Worm (Caenorhabditis elegans): ENCODE data around the gene prp-19.

prp-19 gene

DNA sequence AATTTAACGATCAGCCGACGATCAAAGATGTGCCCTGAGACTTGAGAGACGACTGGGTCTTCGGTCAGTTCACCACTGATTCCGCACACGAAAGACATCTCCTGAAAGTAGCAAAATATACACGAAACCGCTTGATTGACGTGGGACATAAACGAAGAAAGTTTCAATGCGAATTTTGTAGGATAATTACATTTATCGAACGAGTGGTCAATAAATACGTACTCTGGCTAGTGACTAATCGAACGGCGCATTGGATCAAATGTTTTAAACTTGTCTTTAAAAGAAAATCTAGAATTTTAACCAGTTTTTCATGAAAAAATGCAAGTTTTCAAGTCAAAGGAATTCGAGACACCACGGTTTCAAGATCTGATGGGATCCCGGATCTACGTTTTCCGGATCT lies at the start of gene prp-19:
Gene prp-19 (minus strand): TSS at position 101 of the 400 bp plus-strand sequence.
- TF ChIP-seq mef-2 (tag; optimal IDR thresholded peaks at IDR 0.05) (no peak), ztf-4 (tag; optimal IDR thresholded peaks at IDR 0.05) (no peak), C34B4.2 (tag; optimal IDR thresholded peaks at IDR 0.05) (no peak), sox-4 (tag; optimal IDR thresholded peaks at IDR 0.05) (no peak), hlh-4 (tag; optimal IDR thresholded peaks at IDR 0.05) (no peak), unc-62 (GFP tag; optimal IDR thresholded peaks at IDR 0.05) (no peak), nhr-19 (GFP tag; conservative IDR thresholded peaks at IDR 0.05) (no peak), grh-1 (GFP tag; IDR thresholded peaks at IDR 0.05) (no peak), Y116A8C.19 (tag; optimal IDR thresholded peaks at IDR 0.05; ENCODE audit: borderline replicate concordance) (no peak), fkh-4 (tag; optimal IDR thresholded peaks at IDR 0.05; ENCODE audit: borderline replicate concordance) (no peak), ceh-90 (tag; optimal IDR thresholded peaks at IDR 0.05) (no peak), efl-1 (optimal IDR thresholded peaks at IDR 0.05) (no peak), efl-1 (GFP tag; optimal IDR thresholded peaks at IDR 0.05 in 1 of 2) (no peak), egl-13 (tag; optimal IDR thresholded peaks at IDR 0.05) (no peak), xbp-1 (tag; optimal IDR thresholded peaks at IDR 0.05) (no peak), nhr-237 (tag; optimal IDR thresholded peaks at IDR 0.05) (no peak)

DNA sequence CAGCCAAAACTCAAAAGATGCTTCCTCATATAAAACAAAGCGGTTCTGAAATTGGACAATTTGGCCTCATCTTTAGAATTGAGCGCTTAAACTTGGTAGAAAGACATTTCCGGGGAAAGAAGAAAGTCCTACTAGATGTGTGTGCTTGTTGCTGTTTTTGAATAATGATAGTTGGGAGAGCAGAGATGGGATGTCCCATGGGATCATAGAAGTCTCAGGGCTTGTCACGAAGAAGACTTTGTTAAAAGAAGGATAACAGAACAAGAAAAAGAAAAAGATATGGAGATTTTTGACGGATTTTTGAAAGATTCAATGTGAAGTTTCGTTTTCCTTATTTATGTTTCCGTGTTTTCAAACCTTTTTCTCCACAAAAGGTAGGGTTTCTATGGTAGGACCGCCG lies 46.8 kb upstream of the prp-19 start, which contains the start of gene ZC155.2:
Gene ZC155.2 (plus strand): TSS at position 301 of the 400 bp plus-strand sequence.
- TF ChIP-seq swsn-7 (tag; optimal IDR thresholded peaks at IDR 0.05) = no peak
- no peak for TF ChIP-seq snpc-4 (tag; optimal IDR thresholded peaks at IDR 0.05)
- no peak for TF ChIP-seq nhr-20 (tag; optimal IDR thresholded peaks at IDR 0.05)
- no peak for TF ChIP-seq nhr-12 (tag; optimal IDR thresholded peaks at IDR 0.05)
- TF ChIP-seq fos-1 (tag; optimal IDR thresholded peaks at IDR 0.05) = no peak
- no peak for TF ChIP-seq ces-1 (GFP tag; optimal IDR thresholded peaks at IDR 0.05)
- no peak for TF ChIP-seq mef-2 (tag; optimal IDR thresholded peaks at IDR 0.05)

DNA sequence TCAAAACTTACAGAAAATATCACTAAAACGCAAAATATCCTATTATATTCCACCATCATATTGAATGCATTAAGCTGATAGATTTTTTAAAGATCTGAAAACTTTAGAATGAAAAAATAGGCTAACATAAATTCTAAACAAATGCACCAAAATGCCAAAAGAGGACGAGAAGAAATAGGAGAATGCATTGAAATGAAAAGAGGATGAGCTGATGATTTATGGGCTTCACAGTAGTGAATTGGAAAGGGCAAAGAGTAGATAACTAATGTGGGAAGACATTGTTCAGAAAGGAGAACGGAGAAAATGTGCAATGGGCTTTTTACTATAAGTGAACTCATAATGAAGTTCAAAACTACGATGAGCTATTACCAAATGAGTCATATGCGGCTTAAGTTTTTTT lies 45.7 kb upstream of the prp-19 start, which contains the start of gene cutl-19:
Gene cutl-19 (minus strand): TSS at position 101 of the 400 bp plus-strand sequence.
- TF ChIP-seq elt-2 (tag; optimal IDR thresholded peaks at IDR 0.05) (no peak), ceh-88 (GFP tag; IDR thresholded peaks at IDR 0.05) (no peak), unc-62 (GFP tag; optimal IDR thresholded peaks at IDR 0.05) (no peak), lin-15B (tag; optimal IDR thresholded peaks at IDR 0.05) (no peak), fkh-4 (tag; optimal IDR thresholded peaks at IDR 0.05; ENCODE audit: borderline replicate concordance) (no peak), efl-1 (optimal IDR thresholded peaks at IDR 0.05) (no peak), efl-1 (GFP tag; optimal IDR thresholded peaks at IDR 0.05 in 1 of 2) (no peak), lin-13 (GFP tag; optimal IDR thresholded peaks at IDR 0.05) (no peak), ces-1 (GFP tag; optimal IDR thresholded peaks at IDR 0.05) (no peak), tlp-1 (tag; optimal IDR thresholded peaks at IDR 0.05) (no peak), swsn-7 (tag; optimal IDR thresholded peaks at IDR 0.05) (no peak), mab-9 (GFP tag; IDR thresholded peaks at IDR 0.05) (no peak)

DNA sequence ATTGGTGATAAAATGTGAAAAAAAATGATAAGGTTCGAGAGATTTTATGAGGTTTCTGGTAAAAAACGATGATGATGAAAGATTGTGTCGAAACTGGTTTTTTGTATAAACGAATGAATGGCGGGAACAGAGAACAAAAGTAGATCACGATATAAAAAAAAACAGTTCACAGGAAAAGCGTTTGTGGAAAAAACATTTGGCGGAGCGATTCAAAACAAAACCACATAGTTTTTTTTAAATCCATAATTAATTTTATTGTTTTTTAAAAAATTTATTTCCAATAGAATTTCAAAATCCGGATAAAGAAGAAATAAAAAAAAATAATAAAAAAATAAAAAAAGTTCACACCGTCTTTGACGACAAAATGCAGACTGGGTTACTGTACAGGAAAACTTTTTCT lies 43.5 kb upstream of the prp-19 start, which contains the start of gene ZC155.4:
Gene ZC155.4 (minus strand): TSS at position 101 of the 400 bp plus-strand sequence.
- TF ChIP-seq nhr-28 (tag; optimal IDR thresholded peaks at IDR 0.05) = no peak
- no peak for TF ChIP-seq ets-5 (GFP tag; IDR thresholded peaks at IDR 0.05)
- no peak for TF ChIP-seq nhr-77 (tag; optimal IDR thresholded peaks at IDR 0.05)
- no peak for TF ChIP-seq isw-1 (GFP tag; IDR thresholded peaks at IDR 0.05)
- TF ChIP-seq elt-3 (tag; optimal IDR thresholded peaks at IDR 0.05) = no peak
- TF ChIP-seq mep-1 (tag; optimal IDR thresholded peaks at IDR 0.05) = no peak
- TF ChIP-seq vab-15 (tag; optimal IDR thresholded peaks at IDR 0.05) = no peak
- TF ChIP-seq ama-1 (optimal IDR thresholded peaks at IDR 0.05) = no peak
- no peak for TF ChIP-seq ceh-8 (GFP tag; optimal IDR thresholded peaks at IDR 0.05)
- TF ChIP-seq grh-1 (GFP tag; IDR thresholded peaks at IDR 0.05) = no peak
- TF ChIP-seq ztf-11 (tag; optimal IDR thresholded peaks at IDR 0.05) = no peak
- no peak for TF ChIP-seq alr-1 (tag; optimal IDR thresholded peaks at IDR 0.05; ENCODE audit: borderline replicate concordance)
- no peak for TF ChIP-seq lsy-2 (tag; optimal IDR thresholded peaks at IDR 0.05)
- no peak for TF ChIP-seq pax-3 (tag; optimal IDR thresholded peaks at IDR 0.05)
- no peak for TF ChIP-seq ceh-82 (tag; optimal IDR thresholded peaks at IDR 0.05)
- TF ChIP-seq Y116A8C.19 (tag; optimal IDR thresholded peaks at IDR 0.05; ENCODE audit: borderline replicate concordance) = no peak
- no peak for TF ChIP-seq hpl-2 (GFP tag; optimal IDR thresholded peaks at IDR 0.05)
- no peak for TF ChIP-seq unc-98 (GFP tag; IDR thresholded peaks at IDR 0.05)
- TF ChIP-seq fos-1 (tag; optimal IDR thresholded peaks at IDR 0.05) = no peak
- no peak for TF ChIP-seq efl-3 (GFP tag; optimal IDR thresholded peaks at IDR 0.05)

Data from whole organism, L1 larva.